Fruit fly (Drosophila melanogaster): ENCODE results near the gene CG32641.

The CG32641 gene

dm6 chrX:13227505-13228207 lies 43.4 kb downstream of the CG32641 start:
- TF ChIP-seq CG4360 (GFP tag; IDR thresholded peaks at IDR 0.05) (peak; percentile 17; the same call in 1 of the 2 replicates), Stat92E (GFP tag; optimal IDR thresholded peaks at IDR 0.05) (peak in 1 of 3 experiments; percentile 8), Hr78 (GFP tag; optimal IDR thresholded peaks at IDR 0.05) (peak in 1 of 2 experiments; percentile 71), ab (GFP tag; optimal IDR thresholded peaks at IDR 0.05) (no peak), CG32767 (GFP tag; IDR thresholded peaks at IDR 0.05) (no peak), CG2129 (GFP tag; IDR thresholded peaks at IDR 0.05; ENCODE audit: partially characterized antibody) (no peak), CG15479 (GFP tag; optimal IDR thresholded peaks at IDR 0.05) (peak; percentile 74), Side (GFP tag; optimal IDR thresholded peaks at IDR 0.05) (no peak), tll (GFP tag; optimal IDR thresholded peaks at IDR 0.05) (peak in 1 of 2 experiments; percentile 91), sd (tag; optimal IDR thresholded peaks at IDR 0.05) (peak; percentile 44), Hr39 (optimal IDR thresholded peaks at IDR 0.05) (no peak), CG10366 (GFP tag; IDR thresholded peaks at IDR 0.05) (no peak), Neu2 (GFP tag; optimal IDR thresholded peaks at IDR 0.05; ENCODE audit: borderline replicate concordance) (peak; percentile 32), zen (tag; optimal IDR thresholded peaks at IDR 0.05) (peak; percentile 92), pho (GFP tag; optimal IDR thresholded peaks at IDR 0.05) (no peak), CG13296 (GFP tag; optimal IDR thresholded peaks at IDR 0.05) (no peak), sens-2 (GFP tag; IDR thresholded peaks at IDR 0.05) (no peak), oc (tag; optimal IDR thresholded peaks at IDR 0.05) (peak; percentile 32), cad (GFP tag; optimal IDR thresholded peaks at IDR 0.05) (peak; percentile 89), tio (GFP tag; optimal IDR thresholded peaks at IDR 0.05) (no peak), CG4424 (GFP tag; optimal IDR thresholded peaks at IDR 0.05) (no peak), CG31224 (GFP tag; IDR thresholded peaks at IDR 0.05) (no peak), sug (tag; optimal IDR thresholded peaks at IDR 0.05) (no peak), so (GFP tag; IDR thresholded peaks at IDR 0.05) (no peak), corto (GFP tag; optimal IDR thresholded peaks at IDR 0.05) (no peak), kni (GFP tag; optimal IDR thresholded peaks at IDR 0.05) (peak; percentile 59), abd-A (tag; optimal IDR thresholded peaks at IDR 0.05) (peak; percentile 49), Nf-YA (GFP tag; IDR thresholded peaks at IDR 0.05) (no peak), CG17359 (tag; optimal IDR thresholded peaks at IDR 0.05) (no peak), Ets65A (GFP tag) (peak; percentile 18), CG4617 (GFP tag; optimal IDR thresholded peaks at IDR 0.05; ENCODE audit: borderline replicate concordance) (no peak), gcm2 (GFP tag; optimal IDR thresholded peaks at IDR 0.05) (no peak)

dm6 chrX:13228208-13228606 lies 43.9 kb downstream of the CG32641 start:
- TF ChIP-seq CG2712 (tag; optimal IDR thresholded peaks at IDR 0.05) (peak; percentile 35), bsh (GFP tag; optimal IDR thresholded peaks at IDR 0.05) (peak in 1 of 2 experiments; percentile 60), gem (tag; optimal IDR thresholded peaks at IDR 0.05) (peak; percentile 56), unpg (GFP tag; optimal IDR thresholded peaks at IDR 0.05) (peak; percentile 23), dmrt99B (tag; optimal IDR thresholded peaks at IDR 0.05) (peak; percentile 10), fd96Cb (tag; optimal IDR thresholded peaks at IDR 0.05) (peak; percentile 13), H2.0 (GFP tag; IDR thresholded peaks at IDR 0.05) (no peak), Atf3 (GFP tag; optimal IDR thresholded peaks at IDR 0.05) (no peak), CG14710 (tag; optimal IDR thresholded peaks at IDR 0.05) (peak; percentile 30), Lpt (GFP tag; optimal IDR thresholded peaks at IDR 0.05) (no peak), Poxn (GFP tag; IDR thresholded peaks at IDR 0.05) (no peak), HmgZ (tag; optimal IDR thresholded peaks at IDR 0.05) (no peak), Pdp1 (GFP tag; optimal IDR thresholded peaks at IDR 0.05) (no peak), CG12391 (tag; optimal IDR thresholded peaks at IDR 0.05) (peak; percentile 25), CG17361 (GFP tag; IDR thresholded peaks at IDR 0.05) (peak; percentile 42; the same call in 1 of the 3 replicates), Sox100B (GFP tag; optimal IDR thresholded peaks at IDR 0.05) (peak; percentile 4), CG31224 (GFP tag; IDR thresholded peaks at IDR 0.05) (no peak), cwo (GFP tag; optimal IDR thresholded peaks at IDR 0.05) (no peak), eve (GFP tag; optimal IDR thresholded peaks at IDR 0.05) (peak in 1 of 2 experiments; percentile 34)

All from whole organism, embryonic.